Worm (Caenorhabditis elegans): ENCODE measurements around the gene srlf-7.

DNA sequence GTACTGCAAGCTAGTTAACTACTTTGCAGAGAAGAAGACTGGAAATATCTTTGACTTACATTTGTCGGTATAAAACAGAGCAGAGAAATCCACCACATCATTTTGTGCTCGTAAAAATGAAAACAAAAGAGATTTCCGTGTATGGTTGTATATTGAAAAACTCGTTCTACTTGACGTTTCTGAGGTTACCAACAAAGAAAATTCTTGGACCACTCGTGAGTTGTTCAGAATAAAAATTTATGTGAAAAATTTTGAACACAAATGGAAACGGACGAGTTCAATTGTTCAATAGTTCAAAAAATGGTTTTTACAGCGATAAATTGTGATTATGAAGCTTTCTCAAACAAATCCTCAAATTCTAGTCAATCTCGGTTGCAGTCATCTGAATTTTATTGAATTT is 4.5 kb upstream of the srlf-7 start, which contains the start of gene clec-179:
- TF ChIP-seq sptf-1 (tag; optimal IDR thresholded peaks at IDR 0.05) (no peak), unc-39 (tag; optimal IDR thresholded peaks at IDR 0.05) (no peak), nhr-28 (tag; optimal IDR thresholded peaks at IDR 0.05) (no peak), mls-2 (tag; optimal IDR thresholded peaks at IDR 0.05) (no peak), blmp-1 (tag; optimal IDR thresholded peaks at IDR 0.05) (no peak), unc-120 (tag; optimal IDR thresholded peaks at IDR 0.05; ENCODE audit: poor library complexity, severe bottlenecking) (no peak), mab-5 (tag; optimal IDR thresholded peaks at IDR 0.05) (no peak)

All from whole organism, mixed stage, embryonic.